Worm (Caenorhabditis elegans) whole organism, dauer: ENCODE results near the gene E02H4.5.

Source experiments
- unc-62 ChIP-seq: sonication (generic microtip); optimal IDR thresholded peaks from 2 replicates; lab custom pipeline; 2017; ENCODE audit warnings: missing biosample characterization, missing genetic modification reagents, missing genetic modification characterization

E02H4.5 gene

ce11 chrX:14243345-14243961, 11.5 kb downstream of the E02H4.5 start, which contains the start of gene K04C1.3:
Gene K04C1.3, minus strand, starts transcription at chrX:14243395.
- TF ChIP-seq unc-62 (GFP tag; lab: Kevin White, UChicago), result no peak

ce11 chrX:14241531-14241930, 13.4 kb downstream of the E02H4.5 start:
- no peak for TF ChIP-seq unc-62 (GFP tag; lab: Kevin White, UChicago)

ce11 chrX:14240205-14240604, 14.7 kb downstream of the E02H4.5 start:
- TF ChIP-seq unc-62 (GFP tag; lab: Kevin White, UChicago), result no peak

- TF ChIP-seq unc-62 (GFP tag; lab: Kevin White, UChicago), result no peak
Measured at ce11 chrX:14238291-14238758, 16.6 kb downstream of the E02H4.5 start, which contains the start of gene K04C1.2. Gene K04C1.2, plus strand, starts transcription at chrX:14238708.

- no peak for TF ChIP-seq unc-62 (GFP tag; lab: Kevin White, UChicago)
Measured at ce11 chrX:14236121-14236824, 18.7 kb downstream of the E02H4.5 start.

ce11 chrX:14234932-14235331, 20.0 kb downstream of the E02H4.5 start, which contains the start of gene srg-37:
Gene srg-37, minus strand, starts transcription at chrX:14235032.
- no peak for TF ChIP-seq unc-62 (GFP tag; lab: Kevin White, UChicago)

- no peak for TF ChIP-seq unc-62 (GFP tag; lab: Kevin White, UChicago)
Measured at ce11 chrX:14234366-14234765, 20.6 kb downstream of the E02H4.5 start, which contains the start of gene srg-36. Gene srg-36, minus strand, starts transcription at chrX:14234466.

- TF ChIP-seq unc-62 (GFP tag; lab: Kevin White, UChicago), result no peak
Measured at ce11 chrX:14231987-14232386, 22.9 kb downstream of the E02H4.5 start.

- TF ChIP-seq unc-62 (GFP tag; lab: Kevin White, UChicago), result no peak
Measured at ce11 chrX:14228764-14229163, 26.2 kb downstream of the E02H4.5 start.

- no peak for TF ChIP-seq unc-62 (GFP tag; lab: Kevin White, UChicago)
Measured at ce11 chrX:14225273-14225672, 29.7 kb downstream of the E02H4.5 start, which contains the start of gene cyp-13B2. Gene cyp-13B2, plus strand, starts transcription at chrX:14225573.

- TF ChIP-seq unc-62 (GFP tag; lab: Kevin White, UChicago), result no peak
Measured at ce11 chrX:14223156-14223555, 31.8 kb downstream of the E02H4.5 start, which contains the start of gene K06G5.3. Gene K06G5.3, minus strand, starts transcription at chrX:14223256.

- no peak for TF ChIP-seq unc-62 (GFP tag; lab: Kevin White, UChicago)
Measured at ce11 chrX:14214520-14215023, 40.4 kb downstream of the E02H4.5 start, which contains the start of gene K06G5.1. Gene K06G5.1, plus strand, starts transcription at chrX:14214973.

ce11 chrX:14213314-14213713, 41.6 kb downstream of the E02H4.5 start:
- TF ChIP-seq unc-62 (GFP tag; lab: Kevin White, UChicago), result no peak

- TF ChIP-seq unc-62 (GFP tag; lab: Kevin White, UChicago), result no peak
Measured at ce11 chrX:14207942-14208341, 47.0 kb downstream of the E02H4.5 start, which contains the start of gene ceh-37. Gene ceh-37, minus strand, starts transcription at chrX:14208000.

- TF ChIP-seq unc-62 (GFP tag; lab: Kevin White, UChicago), result no peak
Measured at ce11 chrX:14206321-14206720, 48.6 kb downstream of the E02H4.5 start.
